Worm (Caenorhabditis elegans): Measurements from ENCODE around the gene let-767.

let-767 gene

DNA sequence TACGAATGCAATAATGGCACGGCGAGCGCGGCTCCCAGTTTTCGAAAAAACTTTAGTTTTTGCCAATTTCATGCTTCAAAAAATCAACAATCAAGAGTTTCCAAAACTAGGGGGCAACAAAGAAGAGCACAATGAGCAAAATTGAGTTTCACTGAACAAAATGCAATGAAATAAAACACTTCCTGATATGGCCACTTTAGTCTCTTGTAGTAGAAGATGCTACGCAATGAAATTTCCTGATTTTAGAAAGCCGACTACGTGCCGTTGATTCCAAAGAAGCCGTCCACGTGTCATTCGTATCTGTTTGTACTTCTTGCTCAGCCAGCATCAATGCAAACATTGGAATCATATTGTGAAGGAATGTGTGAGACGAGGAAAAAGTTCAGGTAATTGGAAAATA, 5.4 kb downstream of the let-767 start:
- TF ChIP-seq nhr-237 (tag; optimal IDR thresholded peaks at IDR 0.05) (no peak), fkh-10 (GFP tag; optimal IDR thresholded peaks at IDR 0.05) (peak; percentile 55)

DNA sequence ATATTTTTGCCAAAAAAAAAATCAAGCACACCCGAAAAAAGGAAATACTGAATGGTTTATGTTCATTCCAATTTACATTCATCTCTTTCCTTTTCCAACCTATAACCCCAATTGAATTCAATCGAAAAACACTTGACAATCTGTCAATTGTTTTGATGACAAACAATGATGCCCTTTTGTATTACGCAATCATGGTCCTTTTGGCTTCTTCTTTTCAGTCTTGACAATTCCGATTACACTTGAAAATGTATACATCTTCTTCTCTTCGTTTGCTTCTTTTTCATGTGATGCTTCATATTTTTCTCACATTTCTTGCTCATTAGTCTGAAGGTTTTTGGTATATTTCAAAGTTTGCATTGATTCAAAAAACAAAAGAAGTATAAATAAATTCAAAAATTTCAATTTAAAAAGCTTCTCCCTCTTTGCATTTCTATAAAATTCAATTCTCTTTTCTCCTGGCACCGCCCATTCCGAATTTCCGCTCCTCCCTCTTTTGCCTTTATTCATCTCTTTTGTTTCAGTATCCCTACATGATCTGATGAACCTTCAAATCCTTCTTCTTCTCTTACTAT, 8.5 kb downstream of the let-767 start, which contains the start of gene C56G2.4:
C56G2.4 (plus strand) TSS at position 522 of the 572 bp plus-strand sequence.
- TF ChIP-seq sea-2 (GFP tag; optimal IDR thresholded peaks at IDR 0.05) = no peak
- TF ChIP-seq aly-2 (tag; optimal IDR thresholded peaks at IDR 0.05) = no peak
- TF ChIP-seq fkh-10 (GFP tag; optimal IDR thresholded peaks at IDR 0.05) = no peak
- no peak for TF ChIP-seq snpc-4 (tag; optimal IDR thresholded peaks at IDR 0.05)
- TF ChIP-seq nhr-237 (tag; optimal IDR thresholded peaks at IDR 0.05) = no peak
- no peak for TF ChIP-seq lin-39 (tag; optimal IDR thresholded peaks at IDR 0.05)
- no peak for TF ChIP-seq eor-1 (tag; optimal IDR thresholded peaks at IDR 0.05)
- TF ChIP-seq ama-1 (optimal IDR thresholded peaks at IDR 0.05) = no peak
- no peak for TF ChIP-seq nfya-1 (tag; optimal IDR thresholded peaks at IDR 0.05; ENCODE audit: insufficient read depth)
- TF ChIP-seq elt-1 (tag; optimal IDR thresholded peaks at IDR 0.05) = no peak
- TF ChIP-seq ceh-16 (tag; optimal IDR thresholded peaks at IDR 0.05) = no peak
- TF ChIP-seq daf-12 (tag; optimal IDR thresholded peaks at IDR 0.05) = no peak
- no peak for TF ChIP-seq nhr-11 (tag; optimal IDR thresholded peaks at IDR 0.05)
- TF ChIP-seq ceh-28 (tag; optimal IDR thresholded peaks at IDR 0.05) = no peak
- no peak for TF ChIP-seq ZK546.5 (tag; optimal IDR thresholded peaks at IDR 0.05)
- TF ChIP-seq pha-4 (tag; optimal IDR thresholded peaks at IDR 0.05) = no peak
- no peak for TF ChIP-seq nhr-12 (tag; optimal IDR thresholded peaks at IDR 0.05)
- TF ChIP-seq elt-3 (tag; optimal IDR thresholded peaks at IDR 0.05) = no peak
- TF ChIP-seq unc-39 (tag; optimal IDR thresholded peaks at IDR 0.05) = no peak
- TF ChIP-seq egl-27 (tag; optimal IDR thresholded peaks at IDR 0.05) = no peak

DNA sequence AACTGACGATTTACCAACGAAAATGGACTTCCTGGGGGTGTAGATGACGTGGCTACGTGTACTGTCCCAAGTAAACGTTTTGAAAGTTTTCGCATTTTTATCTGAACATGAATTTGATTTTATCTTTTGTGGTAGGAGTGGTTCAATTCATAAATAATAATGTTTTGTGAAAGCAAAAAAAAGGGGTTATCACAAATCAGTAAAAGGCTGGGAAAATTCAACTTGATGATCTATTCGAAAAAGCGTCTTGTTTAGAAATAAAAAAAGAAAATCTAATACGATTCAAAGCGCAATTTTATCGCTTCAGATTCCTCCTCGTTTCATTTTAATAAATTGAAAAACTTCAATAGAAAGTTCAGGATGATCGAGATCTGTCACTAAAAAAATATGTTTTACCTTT, 15.6 kb downstream of the let-767 start, which contains the start of gene C56G2.5:
C56G2.5 (minus strand) TSS at position 101 of the 400 bp plus-strand sequence.
- TF ChIP-seq nhr-25 (tag; optimal IDR thresholded peaks at IDR 0.05) (no peak), fkh-10 (GFP tag; optimal IDR thresholded peaks at IDR 0.05) (no peak), R02D3.7 (tag; optimal IDR thresholded peaks at IDR 0.05) (no peak), unc-62 (GFP tag; optimal IDR thresholded peaks at IDR 0.05) (no peak), ztf-4 (tag; optimal IDR thresholded peaks at IDR 0.05) (no peak), elt-3 (tag; optimal IDR thresholded peaks at IDR 0.05) (no peak), lsy-12 (tag; optimal IDR thresholded peaks at IDR 0.05) (no peak), nhr-43 (tag; optimal IDR thresholded peaks at IDR 0.05; ENCODE audit: poor library complexity, severe bottlenecking) (no peak), nhr-28 (tag; optimal IDR thresholded peaks at IDR 0.05) (no peak), aly-2 (tag; optimal IDR thresholded peaks at IDR 0.05) (no peak), daf-12 (tag; optimal IDR thresholded peaks at IDR 0.05) (no peak), nhr-23 (tag; optimal IDR thresholded peaks at IDR 0.05) (no peak), skn-1 (tag; optimal IDR thresholded peaks at IDR 0.05) (no peak), nhr-12 (tag; optimal IDR thresholded peaks at IDR 0.05) (no peak), pha-4 (tag; optimal IDR thresholded peaks at IDR 0.05) (no peak), eor-1 (tag; optimal IDR thresholded peaks at IDR 0.05) (no peak)

DNA sequence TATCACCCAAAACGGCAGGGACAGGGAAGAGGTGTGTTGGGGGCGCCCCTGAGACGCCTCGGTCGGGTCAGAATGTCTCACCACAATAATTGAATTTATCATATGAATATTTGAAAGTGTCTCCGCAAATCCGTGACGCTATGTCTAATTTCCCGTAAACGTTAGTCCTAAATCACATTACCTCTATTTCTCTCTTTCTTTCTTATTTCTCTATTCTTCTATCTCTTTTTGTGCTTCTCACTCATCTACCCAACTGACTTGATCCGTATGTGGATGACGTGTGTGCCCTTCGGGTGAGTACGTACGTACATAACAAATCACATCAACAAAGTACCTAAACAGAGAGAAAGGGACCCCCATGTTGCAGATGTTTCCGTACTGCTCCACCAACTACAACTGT, 22.4 kb downstream of the let-767 start:
- TF ChIP-seq fkh-10 (GFP tag; optimal IDR thresholded peaks at IDR 0.05) (peak; percentile 96), ama-1 (optimal IDR thresholded peaks at IDR 0.05) (no peak), jun-1 (tag; optimal IDR thresholded peaks at IDR 0.05) (no peak), lsy-12 (tag; optimal IDR thresholded peaks at IDR 0.05) (no peak)

DNA sequence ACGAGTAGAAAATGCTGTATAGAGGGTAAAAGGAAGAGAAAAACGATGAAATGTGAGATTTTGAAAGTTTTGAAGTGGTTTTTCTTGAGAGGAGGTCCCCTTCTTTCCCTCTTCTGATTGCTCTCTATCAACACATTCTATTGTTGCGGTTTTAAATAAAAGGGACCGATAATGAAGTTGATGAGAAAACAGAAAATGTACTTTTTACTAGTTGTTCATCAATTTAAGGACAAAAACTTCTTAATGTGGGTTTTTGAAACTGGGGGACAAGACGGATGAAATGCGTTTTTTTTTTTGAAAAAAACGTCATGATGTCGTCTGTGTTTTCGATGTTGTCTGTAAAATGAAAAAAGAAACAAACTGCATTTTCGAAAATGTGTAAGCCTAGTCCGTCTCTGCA, 23.0 kb downstream of the let-767 start:
- TF ChIP-seq elt-3 (tag; optimal IDR thresholded peaks at IDR 0.05) = no peak
- no peak for TF ChIP-seq skn-1 (tag; optimal IDR thresholded peaks at IDR 0.05)
- TF ChIP-seq fos-1 (tag; optimal IDR thresholded peaks at IDR 0.05) = no peak
- TF ChIP-seq nhr-77 (tag; optimal IDR thresholded peaks at IDR 0.05) = no peak
- no peak for TF ChIP-seq snpc-4 (tag; optimal IDR thresholded peaks at IDR 0.05)
- no peak for TF ChIP-seq eor-1 (tag; optimal IDR thresholded peaks at IDR 0.05)
- no peak for TF ChIP-seq lsy-12 (tag; optimal IDR thresholded peaks at IDR 0.05)
- no peak for TF ChIP-seq lin-15B (tag; optimal IDR thresholded peaks at IDR 0.05)
- TF ChIP-seq R02D3.7 (tag; optimal IDR thresholded peaks at IDR 0.05) = no peak
- no peak for TF ChIP-seq fkh-2 (tag; optimal IDR thresholded peaks at IDR 0.05)
- no peak for TF ChIP-seq mdl-1 (tag; optimal IDR thresholded peaks at IDR 0.05)
- TF ChIP-seq nhr-237 (tag; optimal IDR thresholded peaks at IDR 0.05) = no peak
- TF ChIP-seq nfya-1 (tag; optimal IDR thresholded peaks at IDR 0.05; ENCODE audit: insufficient read depth) = no peak
- TF ChIP-seq nhr-11 (tag; optimal IDR thresholded peaks at IDR 0.05) = no peak
- TF ChIP-seq egl-27 (tag; optimal IDR thresholded peaks at IDR 0.05) = no peak
- no peak for TF ChIP-seq tbx-2 (tag; optimal IDR thresholded peaks at IDR 0.05)
- TF ChIP-seq nhr-28 (tag; optimal IDR thresholded peaks at IDR 0.05) = no peak
- TF ChIP-seq pqm-1 (tag; optimal IDR thresholded peaks at IDR 0.05) = no peak
- TF ChIP-seq aly-2 (tag; optimal IDR thresholded peaks at IDR 0.05) = no peak

Measured in whole organism, L3 larva.